Worm (Caenorhabditis elegans): ENCODE results near the gene K02E11.7.

The K02E11.7 gene

DNA sequence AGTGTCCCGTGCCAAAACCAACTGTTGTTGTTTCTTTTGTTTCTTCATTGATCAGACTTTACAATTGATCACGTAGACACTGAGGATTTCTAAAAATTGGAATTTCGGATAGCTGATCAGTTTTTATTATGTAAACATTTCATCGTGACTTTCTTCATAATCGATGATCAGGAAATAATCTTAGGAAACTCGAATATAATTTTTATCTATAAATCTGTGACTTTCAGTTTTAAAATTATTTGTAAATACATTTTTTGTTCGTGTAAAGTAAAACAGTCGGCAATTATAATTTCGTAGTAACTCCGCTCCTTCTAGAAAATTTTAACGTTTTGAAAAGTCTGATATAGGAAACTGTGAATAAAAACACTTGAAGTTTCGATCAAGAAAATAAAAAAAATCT lies 16.6 kb upstream of the K02E11.7 start, which contains the start of gene F40G12.5:
Gene F40G12.5 (minus strand): TSS at position 101 of the 400 bp plus-strand sequence.
- TF ChIP-seq him-1 (tag; optimal IDR thresholded peaks at IDR 0.05): no peak
- TF ChIP-seq dao-5 (tag; optimal IDR thresholded peaks at IDR 0.05): no peak
- TF ChIP-seq W03F9.2 (tag; optimal IDR thresholded peaks at IDR 0.05): no peak

ce11 chrV:14268616-14269015 lies 14.5 kb upstream of the K02E11.7 start, which contains the start of gene F40G12.4:
TSS of gene F40G12.4 (minus strand) at chrV:14268716.
- TF ChIP-seq dao-5 (tag; optimal IDR thresholded peaks at IDR 0.05): no peak
- no peak for TF ChIP-seq W03F9.2 (tag; optimal IDR thresholded peaks at IDR 0.05)
- no peak for TF ChIP-seq him-1 (tag; optimal IDR thresholded peaks at IDR 0.05)

DNA sequence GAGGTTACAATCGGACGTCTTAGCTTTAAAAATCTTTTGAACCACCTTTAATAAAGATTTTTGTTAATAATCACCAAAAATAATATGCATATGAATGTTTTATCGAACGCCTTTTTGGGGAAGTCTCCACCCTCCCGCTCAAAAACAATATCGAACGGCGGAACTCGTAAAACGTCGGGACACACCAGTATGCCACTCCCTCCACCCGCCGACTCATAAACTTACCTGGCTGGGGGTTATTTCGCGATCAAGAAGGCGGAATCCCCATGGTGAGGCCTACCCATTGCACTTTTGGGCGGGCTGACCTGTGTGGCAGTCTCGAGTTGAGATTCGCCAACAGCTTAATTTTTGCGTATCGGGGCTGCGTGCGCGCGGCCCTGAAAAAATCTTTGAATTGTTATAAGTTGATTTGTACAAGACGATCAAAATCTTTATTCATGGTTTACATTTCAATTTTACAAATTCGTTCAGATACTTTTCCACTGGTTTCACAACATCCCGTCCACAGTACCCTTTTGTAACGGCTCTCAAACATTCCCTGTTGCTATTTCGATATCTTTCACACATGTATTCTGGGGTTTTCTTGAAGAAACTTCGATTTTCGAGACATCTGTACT lies 13.3 kb upstream of the K02E11.7 start:
- no peak for TF ChIP-seq W03F9.2 (tag; optimal IDR thresholded peaks at IDR 0.05)

- no peak for TF ChIP-seq him-1 (tag; optimal IDR thresholded peaks at IDR 0.05)
- TF ChIP-seq W03F9.2 (tag; optimal IDR thresholded peaks at IDR 0.05): no peak
- no peak for TF ChIP-seq dao-5 (tag; optimal IDR thresholded peaks at IDR 0.05)
Measured at ce11 chrV:14260831-14261230, 6.7 kb upstream of the K02E11.7 start, which contains the start of gene F40G12.2. TSS of gene F40G12.2 (minus strand) at chrV:14260931.

DNA sequence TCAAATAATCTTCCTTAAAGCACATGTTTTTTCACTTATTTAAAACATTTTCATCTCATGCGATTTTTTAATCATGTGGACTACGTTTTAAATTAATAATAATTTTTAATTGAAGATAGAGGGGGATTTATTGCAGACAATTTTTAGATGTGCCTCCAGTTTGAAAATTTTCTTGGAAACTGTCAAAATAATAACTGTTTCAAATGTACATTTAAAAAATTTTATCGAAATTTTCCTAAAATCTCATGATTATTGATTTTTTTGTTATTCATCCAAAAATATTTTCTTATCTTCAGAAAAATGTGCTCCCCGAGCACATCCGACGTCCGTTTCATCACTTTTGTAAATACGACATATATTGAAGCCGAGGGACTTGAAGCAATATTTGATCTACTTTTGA lies 2.7 kb upstream of the K02E11.7 start, which contains the start of gene sre-8:
Gene sre-8 (plus strand): TSS at position 301 of the 400 bp plus-strand sequence.
- TF ChIP-seq W03F9.2 (tag; optimal IDR thresholded peaks at IDR 0.05) (no peak), dao-5 (tag; optimal IDR thresholded peaks at IDR 0.05) (no peak), him-1 (tag; optimal IDR thresholded peaks at IDR 0.05) (no peak)

ce11 chrV:14252025-14252424 lies 2.1 kb downstream of the K02E11.7 start, which contains the start of gene K02E11.5:
TSS of gene K02E11.5 (plus strand) at chrV:14252325.
- TF ChIP-seq dao-5 (tag; optimal IDR thresholded peaks at IDR 0.05): no peak
- no peak for TF ChIP-seq W03F9.2 (tag; optimal IDR thresholded peaks at IDR 0.05)
- no peak for TF ChIP-seq him-1 (tag; optimal IDR thresholded peaks at IDR 0.05)

DNA sequence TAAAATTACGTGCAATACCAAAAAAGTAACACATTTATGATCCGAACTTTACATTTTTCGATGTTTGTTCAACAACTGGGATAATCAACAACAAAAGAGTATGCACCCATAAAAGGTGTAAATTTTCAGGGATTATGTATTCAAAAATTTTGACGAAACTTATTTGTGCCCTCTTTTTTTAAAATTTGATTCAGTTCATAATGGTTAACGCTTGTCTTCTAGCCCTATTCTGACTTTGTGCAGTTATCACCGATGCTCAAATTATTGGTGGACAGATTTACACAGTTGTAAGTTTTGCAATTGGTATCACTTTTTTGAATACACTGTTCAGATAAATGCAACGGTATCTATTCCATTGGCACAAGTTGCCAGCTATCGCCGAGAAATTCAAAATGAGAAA lies 5.5 kb downstream of the K02E11.7 start, which contains the start of gene K02E11.6:
Gene K02E11.6 (plus strand): TSS at position 149 of the 400 bp plus-strand sequence.
- TF ChIP-seq dao-5 (tag; optimal IDR thresholded peaks at IDR 0.05): no peak
- no peak for TF ChIP-seq him-1 (tag; optimal IDR thresholded peaks at IDR 0.05)
- no peak for TF ChIP-seq W03F9.2 (tag; optimal IDR thresholded peaks at IDR 0.05)

DNA sequence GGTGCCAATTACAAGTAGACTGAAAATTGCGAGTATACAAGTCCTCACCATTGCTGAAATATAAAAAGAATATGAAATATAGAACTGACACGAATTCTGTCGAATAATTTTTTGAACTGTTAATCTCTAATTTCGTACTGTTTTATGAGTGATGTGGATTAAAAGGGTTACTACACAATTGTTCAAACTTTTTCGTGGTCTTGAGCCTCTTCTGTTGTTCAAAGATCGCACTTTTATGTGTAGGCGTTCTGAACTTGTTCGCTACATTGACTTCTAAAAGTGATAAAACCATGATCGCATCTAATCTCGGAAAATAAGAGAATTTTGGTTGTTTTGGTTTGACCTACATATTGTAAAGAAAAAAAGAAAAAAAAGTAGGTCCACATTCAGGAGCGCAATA lies 6.1 kb downstream of the K02E11.7 start, which contains the start of gene K02E11.4:
Gene K02E11.4 (minus strand): TSS at position 101 of the 400 bp plus-strand sequence.
- TF ChIP-seq dao-5 (tag; optimal IDR thresholded peaks at IDR 0.05): no peak
- no peak for TF ChIP-seq W03F9.2 (tag; optimal IDR thresholded peaks at IDR 0.05)
- TF ChIP-seq him-1 (tag; optimal IDR thresholded peaks at IDR 0.05): no peak

DNA sequence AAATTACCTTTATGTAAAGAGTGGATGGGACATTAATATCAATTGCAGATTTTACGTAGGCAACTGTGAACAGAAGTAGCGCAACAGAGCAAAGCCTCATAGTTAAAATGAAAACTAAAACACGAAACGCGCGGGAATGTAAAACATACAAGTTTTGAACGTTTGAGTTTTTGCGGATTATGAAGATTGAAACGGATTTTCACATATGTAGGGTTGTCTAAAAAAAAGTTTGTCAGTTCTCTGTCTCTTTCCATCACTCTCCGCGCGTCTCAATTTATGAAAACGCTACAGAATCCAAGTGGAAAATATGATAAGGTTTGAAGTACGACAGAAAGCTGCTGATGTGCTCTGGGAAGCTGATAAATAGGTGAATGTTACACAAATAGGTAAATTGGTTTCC lies 7.4 kb downstream of the K02E11.7 start, which contains the start of gene K02E11.3:
Gene K02E11.3 (minus strand): TSS at position 101 of the 400 bp plus-strand sequence.
- TF ChIP-seq W03F9.2 (tag; optimal IDR thresholded peaks at IDR 0.05): no peak
- no peak for TF ChIP-seq him-1 (tag; optimal IDR thresholded peaks at IDR 0.05)
- TF ChIP-seq dao-5 (tag; optimal IDR thresholded peaks at IDR 0.05): no peak

ce11 chrV:14243904-14244303 lies 10.2 kb downstream of the K02E11.7 start, which contains the start of gene sre-7:
TSS of gene sre-7 (plus strand) at chrV:14244204.
- TF ChIP-seq W03F9.2 (tag; optimal IDR thresholded peaks at IDR 0.05): no peak
- no peak for TF ChIP-seq dao-5 (tag; optimal IDR thresholded peaks at IDR 0.05)
- no peak for TF ChIP-seq him-1 (tag; optimal IDR thresholded peaks at IDR 0.05)

DNA sequence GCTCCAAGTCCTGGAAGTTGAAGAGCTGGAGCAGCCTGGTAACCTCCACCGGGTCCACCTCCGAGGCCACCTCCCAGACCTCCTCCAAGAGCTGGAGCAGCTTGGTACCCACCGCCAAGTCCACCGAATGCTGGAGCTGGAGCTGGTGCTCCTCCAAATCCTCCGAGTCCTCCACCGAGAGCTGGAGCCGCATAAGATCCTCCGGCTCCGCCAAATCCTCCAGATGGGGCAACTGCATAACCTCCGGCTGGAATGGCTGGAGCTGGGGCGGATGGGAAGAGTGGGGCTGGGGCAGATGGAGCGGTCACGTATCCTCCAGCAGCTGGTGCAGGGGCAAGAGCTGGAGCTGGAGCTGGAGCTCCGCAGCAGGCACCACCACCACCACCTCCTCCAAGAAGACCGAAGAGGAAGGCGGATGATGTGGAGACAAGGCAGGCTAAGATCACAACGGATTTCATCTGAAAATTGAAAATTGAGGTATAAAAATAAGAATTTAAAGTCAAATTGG lies 13.4 kb downstream of the K02E11.7 start, which contains the start of gene K02E11.10:
Gene K02E11.10 (minus strand): TSS at position 458 of the 508 bp plus-strand sequence.
- TF ChIP-seq W03F9.2 (tag; optimal IDR thresholded peaks at IDR 0.05): no peak
- no peak for TF ChIP-seq him-1 (tag; optimal IDR thresholded peaks at IDR 0.05)
- no peak for TF ChIP-seq dao-5 (tag; optimal IDR thresholded peaks at IDR 0.05)

ce11 chrV:14235942-14236341 lies 18.2 kb downstream of the K02E11.7 start, which contains the start of gene ent-3:
TSS of gene ent-3 (minus strand) at chrV:14236042.
- TF ChIP-seq him-1 (tag; optimal IDR thresholded peaks at IDR 0.05): no peak
- no peak for TF ChIP-seq W03F9.2 (tag; optimal IDR thresholded peaks at IDR 0.05)
- TF ChIP-seq dao-5 (tag; optimal IDR thresholded peaks at IDR 0.05): no peak

DNA sequence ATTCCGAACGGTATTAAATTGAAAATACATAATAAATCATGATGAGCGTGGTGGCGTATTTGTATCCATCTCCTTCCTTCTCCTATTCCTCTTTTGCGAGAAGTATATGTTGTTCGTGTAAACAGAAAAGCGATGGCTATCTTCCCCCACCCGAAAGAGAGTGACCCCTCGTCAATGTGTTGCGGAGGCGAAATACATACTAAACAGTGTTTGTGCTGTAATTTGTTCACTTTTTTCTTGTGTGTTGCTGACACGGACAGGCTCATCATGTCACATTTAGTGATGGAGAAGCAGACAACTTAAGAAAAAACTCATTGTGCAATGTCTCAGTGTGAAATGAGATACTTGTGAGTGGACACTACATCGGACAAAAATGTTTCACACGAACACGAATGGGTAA lies 22.5 kb downstream of the K02E11.7 start:
- no peak for TF ChIP-seq him-1 (tag; optimal IDR thresholded peaks at IDR 0.05)
- TF ChIP-seq W03F9.2 (tag; optimal IDR thresholded peaks at IDR 0.05): no peak
- no peak for TF ChIP-seq dao-5 (tag; optimal IDR thresholded peaks at IDR 0.05)
